Worm (Caenorhabditis elegans): ENCODE data around the gene F49C12.9.
"Not testable (repeated sequence)": the region's sequence is repeated elsewhere in the genome, so short reads cannot be mapped to it uniquely, and the experiment has no call there.

- TF ChIP-seq let-607 (tag; optimal IDR thresholded peaks at IDR 0.05); efl-1 (GFP tag; optimal IDR thresholded peaks at IDR 0.05); aptf-3 (GFP tag; IDR thresholded peaks at IDR 0.05); dpl-1 (GFP tag; optimal IDR thresholded peaks at IDR 0.05); ztf-26 (tag; optimal IDR thresholded peaks at IDR 0.05); Y56A3A.18 (GFP tag; IDR thresholded peaks at IDR 0.05); F33H1.4 (GFP tag; IDR thresholded peaks at IDR 0.05); hsf-1 (GFP tag; IDR thresholded peaks at IDR 0.05); ets-4 (GFP tag; optimal IDR thresholded peaks at IDR 0.05); unc-62 (GFP tag; optimal IDR thresholded peaks at IDR 0.05); lin-35 (GFP tag; optimal IDR thresholded peaks at IDR 0.05); nhr-179 (tag; optimal IDR thresholded peaks at IDR 0.05); ZK185.1 (tag; optimal IDR thresholded peaks at IDR 0.05; ENCODE audit: poor library complexity, severe bottlenecking); rec-8 (tag; optimal IDR thresholded peaks at IDR 0.05): not testable (repeated sequence)
These were observed 3.2 kb downstream of the F49C12.9 start, which contains the start of gene F49C12.7 for ce11 chrIV:9312827-9313226.
